Worm (Caenorhabditis elegans) whole organism, L1 larva: ENCODE results near the gene T13H5.1.

Experiments
- C04F5.9 ChIP-seq: sonication (generic microtip); optimal IDR thresholded peaks from 2 replicates; lab custom pipeline; 2016; ENCODE audit warnings: missing genetic modification characterization, missing compliant biosample characterization
- C16A3.4 ChIP-seq: fragments of 150-350 bp; optimal IDR thresholded peaks from 2 replicates; lab custom pipeline; 2014; ENCODE audit warnings: missing biosample characterization, missing genetic modification characterization
- C34B4.2 ChIP-seq: sonication (generic microtip); optimal IDR thresholded peaks from 2 replicates; lab custom pipeline; 2017; ENCODE audit warnings: mild to moderate bottlenecking, missing genetic modification characterization, missing compliant biosample characterization
- F16B12.6 ChIP-seq: fragments of 150-350 bp; optimal IDR thresholded peaks from 2 replicates; lab custom pipeline; 2014; ENCODE audit warnings: missing biosample characterization, missing genetic modification characterization
- Y116A8C.19 ChIP-seq: sonication (generic microtip); optimal IDR thresholded peaks from 2 replicates; lab custom pipeline; 2016; ENCODE audit warnings: missing compliant biosample characterization, missing genetic modification characterization, borderline replicate concordance
- alr-1 ChIP-seq: fragments of 200-800 bp; sonication (Bioruptor generic); optimal IDR thresholded peaks from 2 replicates; lab custom pipeline; 2018; ENCODE audit warnings: borderline replicate concordance, mild to moderate bottlenecking, missing genetic modification characterization, missing compliant biosample characterization
- aly-2 ChIP-seq: fragments of 150-350 bp; optimal IDR thresholded peaks from 2 replicates; lab custom pipeline; 2014; ENCODE audit warnings: missing biosample characterization, missing genetic modification characterization
- ama-1 ChIP-seq: fragments of 150-350 bp; optimal IDR thresholded peaks from 2 replicates; lab custom pipeline; 2014
- blmp-1 ChIP-seq: fragments of 150-350 bp; optimal IDR thresholded peaks from 2 replicates; lab custom pipeline; 2014; ENCODE audit warnings: missing biosample characterization, missing genetic modification characterization
- ceh-88 ChIP-seq: fragments of 200-800 bp; sonication (Bioruptor generic); IDR thresholded peaks from 2 replicates; pipeline ENCODE4 v1.3.6; 2022; ENCODE audit warnings: missing genetic modification characterization, missing compliant biosample characterization
- ceh-90 ChIP-seq: sonication (generic microtip); optimal IDR thresholded peaks from 2 replicates; lab custom pipeline; 2016; ENCODE audit warnings: missing genetic modification characterization, missing compliant biosample characterization
- dpl-1 ChIP-seq, 3 experiments: fragments of 150-350 bp in 2 of 3; sonication (generic microtip) in 1 of 3; optimal IDR thresholded peaks; 2 replicates each; lab custom pipeline; 2014 to 2017; ENCODE audit warnings: missing biosample characterization in 3 of 3, missing genetic modification characterization in 3 of 3, missing genetic modification reagents in 3 of 3
- dsc-1 ChIP-seq: sonication (generic microtip); optimal IDR thresholded peaks from 2 replicates; lab custom pipeline; 2016; ENCODE audit warnings: mild to moderate bottlenecking, missing genetic modification characterization, missing compliant biosample characterization
- egl-27 ChIP-seq, 2 experiments: fragments of 150-350 bp in 1 of 2; sonication (generic microtip); optimal IDR thresholded peaks; 3 replicates each; lab custom pipeline; 2017 to 2018; ENCODE audit warnings: missing biosample characterization in 2 of 2, missing genetic modification characterization in 2 of 2, missing genetic modification reagents in 2 of 2
- elt-3 ChIP-seq, 6 experiments: fragments of 150-350 bp in 1 of 6; sonication (generic microtip); optimal IDR thresholded peaks; 2 replicates each; lab custom pipeline; 2017 to 2018; ENCODE audit warnings: missing biosample characterization in 6 of 6, missing genetic modification characterization in 6 of 6, inconsistent platforms in 1 of 6
- fkh-10 ChIP-seq: sonication (generic microtip); optimal IDR thresholded peaks from 2 replicates; lab custom pipeline; 2017; ENCODE audit warnings: missing biosample characterization, missing genetic modification reagents, missing genetic modification characterization
- fkh-4 ChIP-seq: sonication (generic microtip); optimal IDR thresholded peaks from 2 replicates; lab custom pipeline; 2016; ENCODE audit warnings: missing compliant biosample characterization, missing genetic modification characterization, borderline replicate concordance
- hlh-17 ChIP-seq: fragments of 200-800 bp; sonication (Bioruptor generic); optimal IDR thresholded peaks from 2 replicates; lab custom pipeline; 2018; ENCODE audit warnings: missing genetic modification characterization, mild to moderate bottlenecking, missing compliant biosample characterization, moderate library complexity, borderline replicate concordance
- hlh-4 ChIP-seq: sonication (generic microtip); optimal IDR thresholded peaks from 2 replicates; lab custom pipeline; 2016; ENCODE audit warnings: mild to moderate bottlenecking, missing genetic modification characterization, missing compliant biosample characterization
- irx-1 ChIP-seq: sonication (generic microtip); optimal IDR thresholded peaks from 2 replicates; lab custom pipeline; 2016; ENCODE audit warnings: missing genetic modification characterization, missing compliant biosample characterization
- jun-1 ChIP-seq: fragments of 150-350 bp; optimal IDR thresholded peaks from 2 replicates; lab custom pipeline; 2014; ENCODE audit warnings: missing biosample characterization, missing genetic modification reagents, missing genetic modification characterization
- lin-14 ChIP-seq: fragments of 200-800 bp; sonication (Bioruptor generic); optimal IDR thresholded peaks from 2 replicates; lab custom pipeline; 2018; ENCODE audit warnings: mild to moderate bottlenecking, missing genetic modification characterization, moderate library complexity, missing compliant biosample characterization
- lin-15B ChIP-seq: fragments of 150-350 bp; sonication (generic microtip); optimal IDR thresholded peaks from 3 replicates; lab custom pipeline; 2014; ENCODE audit warnings: missing biosample characterization, missing genetic modification characterization
- lir-3 ChIP-seq: sonication (generic microtip); optimal IDR thresholded peaks from 2 replicates; lab custom pipeline; 2016; ENCODE audit warnings: mild to moderate bottlenecking, missing genetic modification characterization, moderate library complexity, missing compliant biosample characterization; ENCODE audit not compliant: poor library complexity
- lsy-2 ChIP-seq, 2 experiments: fragments of 150-350 bp; optimal IDR thresholded peaks; 2 replicates each; lab custom pipeline; 2014; ENCODE audit warnings: missing biosample characterization in 2 of 2, missing genetic modification characterization in 2 of 2
- mep-1 ChIP-seq: fragments of 150-350 bp; optimal IDR thresholded peaks from 2 replicates; lab custom pipeline; 2014; ENCODE audit warnings: missing biosample characterization, missing genetic modification characterization
- nhr-11 ChIP-seq: fragments of 150-350 bp; optimal IDR thresholded peaks from 2 replicates; lab custom pipeline; 2014; ENCODE audit warnings: missing biosample characterization, missing genetic modification characterization
- nhr-12 ChIP-seq: sonication (generic microtip); optimal IDR thresholded peaks from 2 replicates; lab custom pipeline; 2017; ENCODE audit warnings: missing biosample characterization, missing genetic modification characterization
- nhr-28 ChIP-seq: fragments of 150-350 bp; optimal IDR thresholded peaks from 2 replicates; lab custom pipeline; 2014; ENCODE audit warnings: missing biosample characterization, missing genetic modification characterization
- nhr-71 ChIP-seq: sonication (generic microtip); optimal IDR thresholded peaks from 2 replicates; lab custom pipeline; 2016; ENCODE audit warnings: mild to moderate bottlenecking, missing genetic modification characterization, moderate library complexity, missing compliant biosample characterization
- nhr-76 ChIP-seq: sonication (generic microtip); optimal IDR thresholded peaks from 2 replicates; lab custom pipeline; 2017; ENCODE audit warnings: missing biosample characterization, missing genetic modification characterization
- nhr-77 ChIP-seq: fragments of 150-350 bp; optimal IDR thresholded peaks from 2 replicates; lab custom pipeline; 2014; ENCODE audit warnings: missing biosample characterization, missing genetic modification characterization
- nhr-84 ChIP-seq: sonication (generic microtip); optimal IDR thresholded peaks from 2 replicates; lab custom pipeline; 2017; ENCODE audit warnings: missing biosample characterization, missing genetic modification characterization
- nhr-85 ChIP-seq: sonication (generic microtip); peaks from one replicate; lab custom pipeline; 2016; ENCODE audit warnings: missing genetic modification characterization, inconsistent platforms, missing compliant biosample characterization
- pag-3 ChIP-seq: sonication (generic microtip); optimal IDR thresholded peaks from 2 replicates; lab custom pipeline; 2017; ENCODE audit warnings: missing genetic modification characterization, mild to moderate bottlenecking, missing compliant biosample characterization, antibody characterized with exemption, borderline replicate concordance; ENCODE audit not compliant: insufficient read depth
- snu-23 ChIP-seq: sonication (generic microtip); optimal IDR thresholded peaks from 2 replicates; lab custom pipeline; 2016; ENCODE audit warnings: missing genetic modification characterization, missing compliant biosample characterization
- sptf-1 ChIP-seq: fragments of 150-350 bp; optimal IDR thresholded peaks from 2 replicates; lab custom pipeline; 2014; ENCODE audit warnings: missing biosample characterization, missing genetic modification characterization
- sup-37 ChIP-seq: fragments of 200-800 bp; sonication (Bioruptor generic); optimal IDR thresholded peaks from 2 replicates; lab custom pipeline; 2018; ENCODE audit warnings: mild to moderate bottlenecking, missing genetic modification characterization, missing compliant biosample characterization
- swsn-7 ChIP-seq: sonication (generic microtip); optimal IDR thresholded peaks from 2 replicates; lab custom pipeline; 2016; ENCODE audit warnings: missing genetic modification characterization, missing compliant biosample characterization
- tlp-1 ChIP-seq: fragments of 150-350 bp; optimal IDR thresholded peaks from 2 replicates; lab custom pipeline; 2014; ENCODE audit warnings: missing biosample characterization, missing genetic modification characterization
- unc-30 ChIP-seq: sonication (generic microtip); optimal IDR thresholded peaks from 2 replicates; lab custom pipeline; 2017; ENCODE audit warnings: missing biosample characterization, missing genetic modification characterization
- unc-62 ChIP-seq: fragments of 150-350 bp; optimal IDR thresholded peaks from 2 replicates; lab custom pipeline; 2014; ENCODE audit warnings: missing biosample characterization, missing genetic modification reagents, missing genetic modification characterization
- unc-86 ChIP-seq: sonication (generic microtip); optimal IDR thresholded peaks from 2 replicates; lab custom pipeline; 2016; ENCODE audit warnings: missing genetic modification characterization, missing compliant biosample characterization
- vab-15 ChIP-seq: sonication (generic microtip); optimal IDR thresholded peaks from 2 replicates; lab custom pipeline; 2017; ENCODE audit warnings: missing genotype, mild to moderate bottlenecking, missing genetic modification characterization, missing compliant biosample characterization
- xbp-1 ChIP-seq: sonication (generic microtip); optimal IDR thresholded peaks from 2 replicates; lab custom pipeline; 2016; ENCODE audit warnings: missing genetic modification characterization, missing compliant biosample characterization
- ztf-11 ChIP-seq, 2 experiments: sonication (generic microtip); optimal IDR thresholded peaks; 2 replicates each; lab custom pipeline; 2016 to 2017; ENCODE audit warnings: missing genetic modification characterization in 2 of 2, missing biosample characterization in 1 of 2, missing compliant biosample characterization in 1 of 2
- ztf-4 ChIP-seq: fragments of 150-350 bp; optimal IDR thresholded peaks from 2 replicates; lab custom pipeline; 2014; ENCODE audit warnings: missing biosample characterization, missing genetic modification characterization

Gene T13H5.1

DNA sequence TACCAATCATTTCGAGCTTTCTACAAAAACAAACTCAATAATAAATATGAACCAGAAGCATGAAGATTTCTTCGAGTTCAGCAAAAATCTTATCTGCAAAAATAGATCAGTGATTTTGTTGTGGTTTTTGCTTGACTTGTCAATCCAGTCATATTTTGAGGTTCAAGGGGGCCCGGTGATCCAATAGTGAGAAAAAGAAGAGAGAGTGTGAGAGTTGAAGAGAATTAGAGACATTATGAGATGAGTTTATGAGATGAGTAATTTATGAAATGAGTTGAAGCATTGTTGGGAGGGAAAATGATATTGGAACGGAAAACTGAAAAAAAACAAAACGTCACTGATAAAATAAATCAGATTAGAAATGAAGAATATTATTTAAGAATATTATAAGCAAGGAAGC is at the start of gene T13H5.1:
T13H5.1 (minus strand) TSS at position 101 of the 400 bp plus-strand sequence.
- no peak for TF ChIP-seq lin-14 (GFP tag; lab: Kevin White, UChicago)
- TF ChIP-seq sup-37: no peak
- TF ChIP-seq ztf-11 (tag; optimal IDR thresholded peaks at IDR 0.05; lab: Kevin White, UChicago): no peak
- no peak for TF ChIP-seq hlh-4 (tag; lab: Kevin White, UChicago)
- no peak for TF ChIP-seq sptf-1 (tag; lab: Kevin White, UChicago)
- no peak for TF ChIP-seq vab-15 (tag; lab: Kevin White, UChicago)
- TF ChIP-seq irx-1 (tag; lab: Kevin White, UChicago): no peak

DNA sequence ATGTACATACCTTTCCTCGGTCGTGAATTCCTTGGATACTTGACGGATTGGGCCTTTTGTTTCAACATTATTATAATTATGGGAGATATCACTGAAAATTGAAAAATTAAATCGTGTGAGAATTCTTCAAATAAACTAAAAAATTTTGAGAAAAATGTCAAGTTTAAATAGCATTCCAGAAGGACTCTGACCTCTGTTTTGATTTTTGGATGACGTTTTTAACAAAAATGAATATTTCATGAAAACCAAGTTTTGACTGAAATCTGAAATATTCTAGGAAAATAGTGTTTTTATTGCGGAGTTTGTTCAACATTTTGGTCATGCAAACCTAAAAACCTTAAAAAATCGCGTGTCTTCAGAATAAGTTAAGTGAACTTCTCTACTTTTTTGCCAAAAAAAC is 47.3 kb upstream of the T13H5.1 start, which contains the start of gene glb-27:
glb-27 (minus strand) TSS at position 101 of the 400 bp plus-strand sequence.
- no peak for TF ChIP-seq nhr-11 (tag; lab: Kevin White, UChicago)
- no peak for TF ChIP-seq aly-2 (tag; lab: Kevin White, UChicago)
- TF ChIP-seq jun-1: no peak
- TF ChIP-seq pag-3 (tag; lab: Kevin White, UChicago): no peak
- TF ChIP-seq nhr-12 (tag; lab: Kevin White, UChicago): no peak
- no peak for TF ChIP-seq ceh-88 (GFP tag; lab: Robert Waterston, UW)
- TF ChIP-seq xbp-1: no peak
- no peak for TF ChIP-seq nhr-76
- no peak for TF ChIP-seq swsn-7 (tag; lab: Kevin White, UChicago)
- no peak for TF ChIP-seq nhr-28
- TF ChIP-seq nhr-85 (tag; lab: Kevin White, UChicago): no peak
- no peak for TF ChIP-seq unc-86
- no peak for TF ChIP-seq fkh-4 (tag; lab: Kevin White, UChicago)
- no peak for TF ChIP-seq nhr-77 (tag; lab: Kevin White, UChicago)
- no peak for TF ChIP-seq ztf-4 (tag; lab: Kevin White, UChicago)
- TF ChIP-seq lin-15B (tag; lab: Kevin White, UChicago): no peak
- no peak for TF ChIP-seq C16A3.4 (tag; lab: Kevin White, UChicago)
- no peak for TF ChIP-seq F16B12.6 (tag; lab: Kevin White, UChicago)
- no peak for TF ChIP-seq lsy-2 (tag; optimal IDR thresholded peaks at IDR 0.05; lab: Kevin White, UChicago)
- TF ChIP-seq lir-3 (tag; lab: Kevin White, UChicago): no peak
- TF ChIP-seq, all 84 proteins: peak for 0

- TF ChIP-seq hlh-4 (tag; lab: Kevin White, UChicago) (peak; percentile 92), nhr-71 (tag; lab: Kevin White, UChicago) (peak; percentile 27), aly-2 (tag; lab: Kevin White, UChicago) (no peak)
Observed at ce11 chrII:8554568-8554967, 45.7 kb upstream of the T13H5.1 start.

- peak; percentile 91 for TF ChIP-seq fkh-10
- no peak for TF ChIP-seq alr-1
- peak; percentile 50 for TF ChIP-seq lin-14 (GFP tag; lab: Kevin White, UChicago)
- no peak for TF ChIP-seq snu-23
- TF ChIP-seq, all 84 proteins: peak for 2
Observed at ce11 chrII:8551100-8551499, 42.2 kb upstream of the T13H5.1 start.

ce11 chrII:8546975-8547374 is 38.1 kb upstream of the T13H5.1 start:
- TF ChIP-seq dsc-1 (tag; lab: Kevin White, UChicago) (peak; percentile 27), hlh-17 (GFP tag; lab: Kevin White, UChicago) (no peak), Y116A8C.19 (tag; lab: Kevin White, UChicago) (no peak), C04F5.9 (tag; lab: Kevin White, UChicago) (no peak), unc-62 (GFP tag; lab: Kevin White, UChicago) (no peak), ama-1 (lab: Kevin White, UChicago) (no peak), unc-30 (tag; lab: Kevin White, UChicago) (no peak), hlh-4 (tag; lab: Kevin White, UChicago) (no peak), blmp-1 (tag; lab: Kevin White, UChicago) (peak; percentile 25), mep-1 (peak; percentile 66), ceh-90 (tag; lab: Kevin White, UChicago) (no peak), C34B4.2 (tag; lab: Kevin White, UChicago) (no peak), tlp-1 (no peak), ztf-11 (tag; optimal IDR thresholded peaks at IDR 0.05; lab: Kevin White, UChicago) (peak in 1 of 2 experiments; percentile 19), dpl-1 (GFP tag; optimal IDR thresholded peaks at IDR 0.05; lab: Kevin White, UChicago) (peak in 2 of 3 experiments; percentile 25 to 44), elt-3 (tag; optimal IDR thresholded peaks at IDR 0.05; lab: Kevin White, UChicago) (peak in 1 of 6 experiments; percentile 19), egl-27 (tag; optimal IDR thresholded peaks at IDR 0.05; lab: Kevin White, UChicago) (no peak), ceh-88 (GFP tag; lab: Robert Waterston, UW) (no peak), nhr-84 (tag; lab: Kevin White, UChicago) (no peak)
